Fruit fly (Drosophila melanogaster) whole organism, embryonic: Measurements from ENCODE around the gene RpL4.

Experiments used
- Asciz ChIP-seq: fragments of 200-800 bp; sonication (Bioruptor generic); optimal IDR thresholded peaks from 2 replicates; lab custom pipeline; 2017; ENCODE audit warnings: missing biosample characterization, mild to moderate bottlenecking, missing genetic modification characterization, missing genetic modification reagents
- CG10321 ChIP-seq: fragments of 200-800 bp; sonication (Bioruptor generic); IDR thresholded peaks from 2 replicates; pipeline ENCODE4 v1.3.6; 2022; ENCODE audit warnings: missing biosample characterization, missing genetic modification characterization
- CG12659 ChIP-seq: fragments of 200-800 bp; sonication (Bioruptor generic); optimal IDR thresholded peaks from 3 replicates; lab custom pipeline; 2017; ENCODE audit warnings: mild to moderate bottlenecking, missing biosample characterization, missing genetic modification reagents, missing genetic modification characterization
- CG14710 ChIP-seq: fragments of 200-800 bp; sonication (Bioruptor generic); optimal IDR thresholded peaks from 3 replicates; lab custom pipeline; 2019; ENCODE audit warnings: missing biosample characterization, mild to moderate bottlenecking, missing genetic modification characterization, moderate library complexity
- CG15601 ChIP-seq: fragments of 200-800 bp; sonication (Bioruptor generic); optimal IDR thresholded peaks from 3 replicates; lab custom pipeline; 2019; ENCODE audit warnings: missing biosample characterization, mild to moderate bottlenecking, missing genetic modification characterization, moderate library complexity
- CG15696 ChIP-seq: fragments of 200-800 bp; sonication (Bioruptor generic); optimal IDR thresholded peaks from 2 replicates; lab custom pipeline; 2019; ENCODE audit warnings: missing biosample characterization, mild to moderate bottlenecking, missing genetic modification characterization, moderate library complexity
- CG1603 ChIP-seq: fragments of 200-800 bp; sonication (Bioruptor generic); optimal IDR thresholded peaks from 2 replicates; lab custom pipeline; 2019; ENCODE audit warnings: missing biosample characterization, mild to moderate bottlenecking, missing genetic modification characterization, moderate library complexity
- CG17829 ChIP-seq: fragments of 200-800 bp; optimal IDR thresholded peaks from 2 replicates; lab custom pipeline; 2019; ENCODE audit warnings: missing biosample characterization, mild to moderate bottlenecking, missing genetic modification characterization, moderate library complexity
- CG18619 ChIP-seq: fragments of 200-800 bp; sonication (Bioruptor generic); optimal IDR thresholded peaks from 3 replicates; lab custom pipeline; 2017; ENCODE audit warnings: missing biosample characterization, mild to moderate bottlenecking, missing genetic modification characterization
- CG2199 ChIP-seq: fragments of 200-800 bp; sonication (Bioruptor generic); IDR thresholded peaks from 3 replicates; pipeline ENCODE4 v1.3.6; 2022; ENCODE audit warnings: missing biosample characterization, missing genetic modification characterization
- CG3163 ChIP-seq: fragments of 200-800 bp; sonication (Bioruptor generic); optimal IDR thresholded peaks from 3 replicates; lab custom pipeline; 2016; ENCODE audit warnings: missing biosample characterization, missing genetic modification characterization
- CG3281 ChIP-seq: fragments of 200-800 bp; sonication (Bioruptor generic); optimal IDR thresholded peaks from 3 replicates; lab custom pipeline; 2017; ENCODE audit warnings: missing biosample characterization, mild to moderate bottlenecking, missing genetic modification characterization
- CG4820 ChIP-seq: fragments of 200-800 bp; sonication (Bioruptor generic); optimal IDR thresholded peaks from 3 replicates; lab custom pipeline; 2016; ENCODE audit warnings: missing biosample characterization, missing genetic modification characterization
- CG5180 ChIP-seq: fragments of 200-800 bp; sonication (Bioruptor generic); optimal IDR thresholded peaks from 3 replicates; lab custom pipeline; 2017; ENCODE audit warnings: missing biosample characterization, missing genetic modification characterization, mild to moderate bottlenecking, moderate library complexity, missing genetic modification reagents
- CG6791 ChIP-seq: fragments of 200-800 bp; sonication (Bioruptor generic); IDR thresholded peaks from 3 replicates; pipeline ENCODE4 v1.3.6; 2022; ENCODE audit warnings: missing biosample characterization, missing genetic modification characterization; ENCODE audit not compliant: partially characterized antibody
- CG7271 ChIP-seq: fragments of 200-800 bp; sonication (Bioruptor generic); optimal IDR thresholded peaks from 2 replicates; lab custom pipeline; 2018; ENCODE audit warnings: missing biosample characterization, mild to moderate bottlenecking, missing genetic modification characterization, moderate library complexity
- CG7839 ChIP-seq: fragments of 200-800 bp; sonication (Bioruptor generic); optimal IDR thresholded peaks from 3 replicates; lab custom pipeline; 2018; ENCODE audit warnings: missing biosample characterization, mild to moderate bottlenecking, missing genetic modification characterization, moderate library complexity
- D ChIP-seq, 2 experiments: fragments of 200-800 bp in 1 of 2; fragments of >200 bp in 1 of 2; sonication (Bioruptor generic) in 1 of 2; optimal IDR thresholded peaks; 2 replicates in 1 of 2; 3 replicates in 1 of 2; lab custom pipeline; 2017; ENCODE audit warnings: mild to moderate bottlenecking in 1 of 2, missing biosample characterization in 1 of 2, missing genetic modification characterization in 1 of 2, missing genetic modification reagents in 1 of 2
- Dll ChIP-seq: fragments of 200-800 bp; sonication (Bioruptor generic); IDR thresholded peaks from 4 replicates; pipeline ENCODE4 v1.3.6; 2022; ENCODE audit warnings: missing biosample characterization, missing genetic modification characterization; ENCODE audit not compliant: partially characterized antibody
- Doc2 ChIP-seq: fragments of 200-800 bp; sonication (Bioruptor generic); IDR thresholded peaks from 2 replicates; pipeline ENCODE4 v1.3.6; 2022; ENCODE audit warnings: missing biosample characterization, missing genetic modification characterization
- Fer2 ChIP-seq: fragments of 200-800 bp; sonication (Bioruptor generic); optimal IDR thresholded peaks from 2 replicates; lab custom pipeline; 2018; ENCODE audit warnings: missing biosample characterization, mild to moderate bottlenecking, missing genetic modification characterization, moderate library complexity
- HmgZ ChIP-seq: fragments of 200-800 bp; sonication (Bioruptor generic); optimal IDR thresholded peaks from 2 replicates; lab custom pipeline; 2018; ENCODE audit warnings: missing biosample characterization, mild to moderate bottlenecking, missing genetic modification characterization
- Hr78 ChIP-seq, 2 experiments: fragments of 200-800 bp in 1 of 2; fragments of >200 bp in 1 of 2; sonication (Bioruptor generic) in 1 of 2; optimal IDR thresholded peaks; 2 replicates each; lab custom pipeline; 2017 to 2019; ENCODE audit warnings: missing biosample characterization in 2 of 2, missing genetic modification characterization in 2 of 2, mild to moderate bottlenecking in 1 of 2, moderate library complexity in 1 of 2
- Myb ChIP-seq: fragments of 200-800 bp; sonication (Bioruptor generic); optimal IDR thresholded peaks from 2 replicates; lab custom pipeline; 2016; ENCODE audit warnings: missing biosample characterization, missing genetic modification characterization
- NFAT ChIP-seq: fragments of 200-800 bp; sonication (Bioruptor generic); IDR thresholded peaks from 2 replicates; pipeline ENCODE4 v1.3.6; 2022; ENCODE audit warnings: missing biosample characterization, missing genetic modification characterization
- Rfx ChIP-seq: fragments of 200-800 bp; sonication (Bioruptor generic); IDR thresholded peaks from 2 replicates; pipeline ENCODE4 v1.3.6; 2022; ENCODE audit warnings: missing biosample characterization, missing genetic modification characterization
- Spps ChIP-seq: fragments of 200-800 bp; sonication (Bioruptor generic); optimal IDR thresholded peaks from 2 replicates; lab custom pipeline; 2018; ENCODE audit warnings: missing biosample characterization, mild to moderate bottlenecking, missing genetic modification characterization
- Sry-δ ChIP-seq: fragments of 200-800 bp; sonication (Bioruptor generic); optimal IDR thresholded peaks from 2 replicates; lab custom pipeline; 2016; ENCODE audit warnings: missing biosample characterization, missing genetic modification characterization
- Tbp ChIP-seq: fragments of >200 bp; optimal IDR thresholded peaks from 2 replicates; lab custom pipeline; 2018; ENCODE audit warnings: missing biosample characterization, missing genetic modification characterization
- Xrp1 ChIP-seq: fragments of 200-800 bp; sonication (Bioruptor generic); IDR thresholded peaks from 2 replicates; pipeline ENCODE4 v1.3.6; 2022; ENCODE audit warnings: missing biosample characterization, missing genetic modification characterization
- aop ChIP-seq: fragments of 200-800 bp; sonication (Bioruptor generic); IDR thresholded peaks from 2 replicates; pipeline ENCODE4 v1.3.6; 2022; ENCODE audit warnings: missing biosample characterization, missing genetic modification characterization
- ase ChIP-seq: fragments of 200-800 bp; sonication (Bioruptor generic); IDR thresholded peaks from 3 replicates; pipeline ENCODE4 v1.3.6; 2022; ENCODE audit warnings: missing biosample characterization, missing genetic modification characterization
- bab2 ChIP-seq: fragments of 200-800 bp; sonication (Bioruptor generic); optimal IDR thresholded peaks from 2 replicates; lab custom pipeline; 2016; ENCODE audit warnings: missing biosample characterization, missing genetic modification characterization
- bcd ChIP-seq: fragments of 200-800 bp; sonication (Bioruptor generic); optimal IDR thresholded peaks from 2 replicates; lab custom pipeline; 2017; ENCODE audit warnings: missing biosample characterization, mild to moderate bottlenecking, missing genetic modification characterization
- btn ChIP-seq: fragments of 200-800 bp; sonication (Bioruptor generic); optimal IDR thresholded peaks from 2 replicates; lab custom pipeline; 2016; ENCODE audit warnings: missing biosample characterization, missing genetic modification characterization
- cas ChIP-seq: fragments of 200-800 bp; sonication (Bioruptor generic); IDR thresholded peaks from 2 replicates; pipeline ENCODE4 v1.3.6; 2022; ENCODE audit warnings: missing biosample characterization, missing genetic modification characterization
- chinmo ChIP-seq: fragments of 200-800 bp; sonication (Bioruptor generic); IDR thresholded peaks from 4 replicates; pipeline ENCODE4 v1.3.6; 2022; ENCODE audit warnings: missing biosample characterization, missing genetic modification characterization; ENCODE audit not compliant: partially characterized antibody
- eve ChIP-seq, 2 experiments: fragments of >200 bp; optimal IDR thresholded peaks; 2 replicates each; lab custom pipeline; 2017; ENCODE audit warnings: missing biosample characterization in 2 of 2, missing genetic modification characterization in 2 of 2
- h ChIP-seq: fragments of >200 bp; optimal IDR thresholded peaks from 2 replicates; lab custom pipeline; 2017
- ind ChIP-seq: fragments of 200-800 bp; sonication (Bioruptor generic); optimal IDR thresholded peaks from 3 replicates; lab custom pipeline; 2016; ENCODE audit warnings: missing biosample characterization, missing genetic modification characterization
- jumu ChIP-seq: fragments of 200-800 bp; sonication (Bioruptor generic); optimal IDR thresholded peaks from 3 replicates; lab custom pipeline; 2016; ENCODE audit warnings: missing biosample characterization, missing genetic modification characterization
- knrl ChIP-seq: fragments of 200-800 bp; sonication (Bioruptor generic); IDR thresholded peaks from 3 replicates; pipeline ENCODE4 v1.3.6; 2022; ENCODE audit warnings: missing biosample characterization, missing genetic modification characterization; ENCODE audit not compliant: partially characterized antibody
- oc ChIP-seq: fragments of 200-800 bp; sonication (Bioruptor generic); optimal IDR thresholded peaks from 2 replicates; lab custom pipeline; 2018; ENCODE audit warnings: missing biosample characterization, mild to moderate bottlenecking, missing genetic modification characterization, moderate library complexity
- otp ChIP-seq: fragments of 200-800 bp; sonication (Bioruptor generic); IDR thresholded peaks from 3 replicates; pipeline ENCODE4, ENCODE4 v1.3.6; 2022; ENCODE audit warnings: missing biosample characterization, missing genetic modification characterization
- tio ChIP-seq: fragments of 200-800 bp; sonication (Bioruptor generic); optimal IDR thresholded peaks from 2 replicates; lab custom pipeline; 2017; ENCODE audit warnings: missing biosample characterization, missing genetic modification characterization, inconsistent platforms
- toy ChIP-seq: fragments of 200-800 bp; sonication (Bioruptor generic); IDR thresholded peaks from 2 replicates; pipeline ENCODE4 v1.3.6; 2022; ENCODE audit warnings: missing biosample characterization, missing genetic modification characterization
- ttk ChIP-seq: fragments of 200-800 bp; sonication (Bioruptor generic); IDR thresholded peaks from 2 replicates; pipeline ENCODE4 v2.1.2; 2022; ENCODE audit warnings: missing biosample characterization, missing genetic modification characterization
- tup ChIP-seq: fragments of 200-800 bp; sonication (Bioruptor generic); optimal IDR thresholded peaks from 2 replicates; lab custom pipeline; 2016; ENCODE audit warnings: missing biosample characterization, mild to moderate bottlenecking, missing genetic modification characterization, moderate library complexity
- twi ChIP-seq: fragments of 200-800 bp; optimal IDR thresholded peaks from 2 replicates; lab custom pipeline; 2019; ENCODE audit warnings: missing biosample characterization, mild to moderate bottlenecking, missing genetic modification characterization, moderate library complexity
- usp ChIP-seq: fragments of >200 bp; optimal IDR thresholded peaks from 2 replicates; lab custom pipeline; 2017; ENCODE audit warnings: missing biosample characterization, missing genetic modification characterization
- vnd ChIP-seq: fragments of 200-800 bp; sonication (Bioruptor generic); IDR thresholded peaks from 3 replicates; pipeline ENCODE4 v1.3.6; 2022; ENCODE audit warnings: missing biosample characterization, missing genetic modification characterization; ENCODE audit not compliant: partially characterized antibody

The RpL4 gene

dm6 chr3R:27919385-27919789 is 3.2 kb upstream of the RpL4 start, which contains the start of gene Boh1 (continued):
- TF ChIP-seq Tbp (GFP tag; lab: Kevin White, UChicago) (no peak), CG18619 (GFP tag; lab: Kevin White, UChicago) (no peak), Myb (GFP tag; lab: Kevin White, UChicago) (no peak), CG14710 (peak; percentile 51), Dll (no peak), bcd (GFP tag; lab: Kevin White, UChicago) (no peak), CG7839 (tag; lab: Kevin White, UChicago) (peak; percentile 44), CG15601 (peak; percentile 32), HmgZ (tag; lab: Kevin White, UChicago) (peak; percentile 34), knrl (GFP tag; lab: Robert Waterston, UW) (no peak), twi (tag; lab: Kevin White, UChicago) (peak; percentile 8), oc (tag; lab: Kevin White, UChicago) (no peak), Fer2 (peak; percentile 32), btn (GFP tag; lab: Kevin White, UChicago) (no peak), CG12659 (GFP tag; lab: Kevin White, UChicago) (peak; percentile 39), usp (GFP tag; lab: Kevin White, UChicago) (no peak), CG3281 (GFP tag; lab: Kevin White, UChicago) (peak; percentile 16), CG6791 (no peak), chinmo (GFP tag; lab: Robert Waterston, UW) (no peak), otp (GFP tag; lab: Robert Waterston, UW) (no peak), CG17829 (tag; lab: Kevin White, UChicago) (peak; percentile 70), vnd (GFP tag; lab: Robert Waterston, UW) (no peak), tio (no peak), Doc2 (GFP tag; lab: Robert Waterston, UW) (no peak), Spps (tag; lab: Kevin White, UChicago) (no peak), CG3163 (no peak), CG7271 (tag; lab: Kevin White, UChicago) (no peak), Sry-δ (GFP tag; lab: Kevin White, UChicago) (no peak), CG5180 (GFP tag; lab: Kevin White, UChicago) (no peak), h (lab: Kevin White, UChicago) (no peak), tup (GFP tag; lab: Kevin White, UChicago) (no peak), CG4820 (GFP tag; lab: Kevin White, UChicago) (no peak), aop (GFP tag; lab: Robert Waterston, UW) (no peak), ase (GFP tag; lab: Robert Waterston, UW) (no peak), NFAT (GFP tag; lab: Robert Waterston, UW) (no peak), bab2 (GFP tag; lab: Kevin White, UChicago) (no peak), toy (GFP tag; lab: Robert Waterston, UW) (no peak), CG10321 (no peak), CG15696 (tag; lab: Kevin White, UChicago) (no peak), Xrp1 (GFP tag; lab: Robert Waterston, UW) (no peak; the same call in 1 of the 2 replicates), eve (GFP tag; optimal IDR thresholded peaks at IDR 0.05; lab: Kevin White, UChicago) (no peak), Rfx (GFP tag; lab: Robert Waterston, UW) (0 out of 2 replicates have a peak, but pooled peaks have one; percentile 13), ind (no peak), Hr78 (GFP tag; optimal IDR thresholded peaks at IDR 0.05; lab: Kevin White, UChicago) (no peak), jumu (no peak), cas (GFP tag; lab: Robert Waterston, UW) (no peak), Asciz (GFP tag; lab: Kevin White, UChicago) (no peak), CG1603 (tag; lab: Kevin White, UChicago) (no peak), CG2199 (GFP tag; lab: Robert Waterston, UW) (no peak), D (optimal IDR thresholded peaks at IDR 0.05; lab: Kevin White, UChicago) (no peak), D (GFP tag; optimal IDR thresholded peaks at IDR 0.05; lab: Kevin White, UChicago) (no peak), ttk (GFP tag; lab: Robert Waterston, UW) (no peak)
